Fruit fly (Drosophila melanogaster) whole organism, pupa: ENCODE measurements around the gene Ir87a.

Experiments
- CG10348 ChIP-seq: fragments of 200-800 bp; sonication (Bioruptor generic); IDR thresholded peaks from 2 replicates; pipeline ENCODE4 v1.3.6; 2022; ENCODE audit warnings: missing biosample characterization, missing genetic modification characterization
- CG12605 ChIP-seq: fragments of 200-800 bp; sonication (Bioruptor generic); IDR thresholded peaks from 2 replicates; pipeline ENCODE4 v1.3.6; 2022; ENCODE audit warnings: missing biosample characterization, missing genetic modification characterization
- CG13204 ChIP-seq: fragments of 200-800 bp; sonication (Bioruptor generic); optimal IDR thresholded peaks from 2 replicates; lab custom pipeline; 2018; ENCODE audit warnings: missing biosample characterization, mild to moderate bottlenecking, missing genetic modification characterization, moderate library complexity
- CG14655 ChIP-seq: fragments of 200-800 bp; sonication (Bioruptor generic); optimal IDR thresholded peaks from 3 replicates; lab custom pipeline; 2017; ENCODE audit warnings: mild to moderate bottlenecking, missing biosample characterization, missing genetic modification reagents, missing genetic modification characterization
- CG15710 ChIP-seq: fragments of 200-800 bp; sonication (Bioruptor generic); optimal IDR thresholded peaks from 2 replicates; lab custom pipeline; 2018; ENCODE audit warnings: missing biosample characterization, mild to moderate bottlenecking, missing genetic modification characterization, moderate library complexity
- CG17806 ChIP-seq: fragments of 200-800 bp; sonication (Bioruptor generic); optimal IDR thresholded peaks from 2 replicates; lab custom pipeline; 2018; ENCODE audit warnings: missing biosample characterization, mild to moderate bottlenecking, missing genetic modification characterization, moderate library complexity
- CG32121 ChIP-seq: fragments of 200-800 bp; sonication (Bioruptor generic); IDR thresholded peaks from 2 replicates; pipeline ENCODE4 v1.3.6; 2022; ENCODE audit warnings: missing biosample characterization, missing genetic modification characterization
- CG34367 ChIP-seq: fragments of 200-800 bp; sonication (Bioruptor generic); optimal IDR thresholded peaks from 2 replicates; lab custom pipeline; 2018; ENCODE audit warnings: missing biosample characterization, mild to moderate bottlenecking, missing genetic modification characterization
- CG4496 ChIP-seq: fragments of 200-800 bp; sonication (Bioruptor generic); IDR thresholded peaks from 3 replicates; pipeline ENCODE4 v1.3.6; 2022; ENCODE audit warnings: missing biosample characterization, missing genetic modification characterization
- CG8159 ChIP-seq: fragments of 200-800 bp; sonication (Bioruptor generic); optimal IDR thresholded peaks from 3 replicates; lab custom pipeline; 2018; ENCODE audit warnings: missing biosample characterization, mild to moderate bottlenecking, missing genetic modification characterization, moderate library complexity
- CG8301 ChIP-seq: fragments of 200-800 bp; sonication (Bioruptor generic); optimal IDR thresholded peaks from 2 replicates; lab custom pipeline; 2018; ENCODE audit warnings: missing biosample characterization, mild to moderate bottlenecking, missing genetic modification characterization
- CG9948 ChIP-seq: fragments of 200-800 bp; sonication (Bioruptor generic); optimal IDR thresholded peaks from 2 replicates; lab custom pipeline; 2018; ENCODE audit warnings: missing biosample characterization, mild to moderate bottlenecking, missing genetic modification characterization, moderate library complexity
- D1 ChIP-seq: fragments of 200-800 bp; sonication (Bioruptor generic); optimal IDR thresholded peaks from 2 replicates; lab custom pipeline; 2018; ENCODE audit warnings: missing biosample characterization, mild to moderate bottlenecking, missing genetic modification characterization, moderate library complexity
- EcR ChIP-seq: fragments of 200-800 bp; sonication (Bioruptor generic); optimal IDR thresholded peaks from 3 replicates; lab custom pipeline; 2019; ENCODE audit warnings: missing biosample characterization, missing genetic modification characterization, mild to moderate bottlenecking, moderate library complexity, missing genetic modification reagents
- Ets98B ChIP-seq: fragments of 200-800 bp; sonication (Bioruptor generic); IDR thresholded peaks from 2 replicates; pipeline ENCODE4 v1.3.6; 2022; ENCODE audit warnings: missing biosample characterization, missing genetic modification characterization
- Pif1A ChIP-seq: fragments of 200-800 bp; sonication (Bioruptor generic); optimal IDR thresholded peaks from 3 replicates; lab custom pipeline; 2016; ENCODE audit warnings: missing biosample characterization, missing genetic modification characterization
- Pif1B ChIP-seq: fragments of 200-800 bp; sonication (Bioruptor generic); optimal IDR thresholded peaks from 3 replicates; lab custom pipeline; 2016; ENCODE audit warnings: missing biosample characterization, missing genetic modification characterization
- Snoo ChIP-seq: fragments of 200-800 bp; sonication (Bioruptor generic); optimal IDR thresholded peaks from 3 replicates; lab custom pipeline; 2017; ENCODE audit warnings: missing biosample characterization, mild to moderate bottlenecking, missing genetic modification characterization, inconsistent platforms
- fd96Ca ChIP-seq: fragments of 200-800 bp; sonication (Bioruptor generic); IDR thresholded peaks from 3 replicates; pipeline ENCODE4 v1.3.6; 2022; ENCODE audit warnings: missing biosample characterization, missing genetic modification characterization
- gl ChIP-seq: fragments of 200-800 bp; sonication (Bioruptor generic); optimal IDR thresholded peaks from 2 replicates; lab custom pipeline; 2018; ENCODE audit warnings: missing biosample characterization, mild to moderate bottlenecking, missing genetic modification characterization
- rn ChIP-seq: fragments of 200-800 bp; sonication (Bioruptor generic); IDR thresholded peaks from 2 replicates; pipeline ENCODE4 v1.3.6; 2022; ENCODE audit warnings: missing biosample characterization, missing genetic modification characterization

Ir87a gene

dm6 chr3R:13400902-13401721 is 19.0 kb upstream of the Ir87a start:
- peak; percentile 95 for TF ChIP-seq CG8159 (tag; lab: Kevin White, UChicago)
- TF ChIP-seq CG14655 (GFP tag; lab: Kevin White, UChicago), result peak; percentile 95
- TF ChIP-seq D1 (tag; lab: Kevin White, UChicago), result peak; percentile 90
- peak; percentile 94 for TF ChIP-seq CG15710 (tag; lab: Kevin White, UChicago)
- TF ChIP-seq rn (GFP tag; lab: Robert Waterston, UW), result peak; percentile 71
- peak; percentile 91 for TF ChIP-seq CG34367 (tag; lab: Kevin White, UChicago)
- peak; percentile 64; the same call in 1 of the 2 replicates for TF ChIP-seq CG10348 (GFP tag; lab: Robert Waterston, UW)
- peak; percentile 77 for TF ChIP-seq gl (tag; lab: Kevin White, UChicago)
- peak; percentile 87 for TF ChIP-seq CG32121 (GFP tag; lab: Robert Waterston, UW)
- peak; percentile 64; the same call in 2 of the 3 replicates for TF ChIP-seq fd96Ca (GFP tag; lab: Robert Waterston, UW)
- peak; percentile 92 for TF ChIP-seq Pif1A (GFP tag; lab: Kevin White, UChicago)
- TF ChIP-seq CG9948 (tag; lab: Kevin White, UChicago), result peak; percentile 94
- peak; percentile 94 for TF ChIP-seq CG8301 (tag; lab: Kevin White, UChicago)
- peak; percentile 80 for TF ChIP-seq Ets98B (GFP tag; lab: Robert Waterston, UW)
- TF ChIP-seq CG4496 (GFP tag; lab: Robert Waterston, UW), result peak; percentile 90
- peak; percentile 71; the same call in 1 of the 2 replicates for TF ChIP-seq CG12605 (GFP tag; lab: Robert Waterston, UW)
- peak; percentile 90 for TF ChIP-seq Snoo (tag; lab: Kevin White, UChicago)
- TF ChIP-seq Pif1B (GFP tag; lab: Kevin White, UChicago), result peak; percentile 94
- peak; percentile 94 for TF ChIP-seq CG17806
- TF ChIP-seq EcR, result peak; percentile 79
- TF ChIP-seq CG13204 (GFP tag; lab: Kevin White, UChicago), result peak; percentile 90

DNA sequence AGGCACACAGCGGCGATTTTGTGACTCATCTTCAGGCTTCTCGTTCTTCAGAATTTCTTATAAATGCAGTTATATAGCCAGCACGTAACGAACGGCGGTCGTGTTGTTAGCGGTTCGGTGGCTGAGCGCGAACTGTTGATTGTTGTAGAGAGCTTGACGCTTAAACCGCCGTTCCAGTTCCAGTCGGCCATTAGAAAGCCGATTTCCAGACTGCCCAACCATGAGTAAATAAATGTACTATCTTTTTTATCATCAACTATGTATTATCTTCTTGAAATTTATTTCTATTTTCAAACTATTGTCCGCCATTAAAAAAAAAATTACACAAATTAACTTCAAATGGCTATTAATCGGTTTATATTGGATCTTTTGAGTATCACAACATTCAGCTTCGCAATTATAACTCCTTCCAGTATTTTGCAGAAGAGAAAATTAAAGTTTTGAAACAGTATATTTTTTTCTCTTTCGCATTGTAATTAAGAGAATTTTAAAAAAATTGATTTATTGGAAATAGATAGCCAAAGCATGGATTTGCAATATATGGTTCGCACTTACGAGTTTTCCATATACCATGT is 18.3 kb upstream of the Ir87a start, which contains the start of gene GILT1:
Gene GILT1 (minus strand): TSS at position 141 of the 575 bp plus-strand sequence.
- no peak for TF ChIP-seq CG8159 (tag; lab: Kevin White, UChicago)
- TF ChIP-seq CG12605 (GFP tag; lab: Robert Waterston, UW), result 0 out of 2 replicates have a peak, but pooled peaks have one; percentile 5
- TF ChIP-seq CG32121 (GFP tag; lab: Robert Waterston, UW), result no peak
- TF ChIP-seq EcR, result no peak
- TF ChIP-seq Pif1B (GFP tag; lab: Kevin White, UChicago), result no peak
- no peak for TF ChIP-seq CG34367 (tag; lab: Kevin White, UChicago)
- TF ChIP-seq CG10348 (GFP tag; lab: Robert Waterston, UW), result no peak

dm6 chr3R:13403032-13403459 is 17.0 kb upstream of the Ir87a start, which contains the start of gene Dpm3:
Dpm3 (minus strand) TSS chr3R:13403051.
- TF ChIP-seq CG8301 (tag; lab: Kevin White, UChicago), result no peak
- TF ChIP-seq fd96Ca (GFP tag; lab: Robert Waterston, UW), result no peak
- TF ChIP-seq CG10348 (GFP tag; lab: Robert Waterston, UW), result no peak
- no peak for TF ChIP-seq CG15710 (tag; lab: Kevin White, UChicago)
- TF ChIP-seq, all 21 proteins: peak for 0

DNA sequence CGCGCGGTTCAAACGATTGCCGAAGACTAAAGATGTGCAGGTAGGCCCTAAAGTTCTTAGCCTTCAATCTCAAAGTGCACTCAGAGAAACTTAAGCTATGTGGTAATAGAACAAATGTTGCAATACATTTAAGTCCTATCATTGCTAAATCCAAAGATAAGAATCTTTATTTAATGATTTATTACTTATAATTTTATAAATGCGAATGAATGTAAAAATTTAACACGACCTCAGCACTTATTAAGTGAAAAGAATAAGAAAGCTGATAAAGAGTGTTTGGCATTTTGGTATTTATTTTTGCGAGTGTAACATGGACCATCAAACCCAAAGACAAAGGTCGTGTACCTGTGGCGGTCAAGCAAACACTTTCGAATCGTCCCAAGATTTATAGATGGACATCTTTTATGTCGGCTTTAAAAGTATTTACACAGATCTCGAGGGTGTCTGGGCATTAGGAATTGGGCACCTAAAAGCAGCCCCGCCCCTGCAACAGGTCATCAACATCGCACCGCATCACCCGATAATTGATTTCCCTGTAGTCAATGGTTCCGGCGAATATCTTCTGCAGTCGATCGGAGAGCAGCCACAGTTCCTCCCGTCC is 15.1 kb upstream of the Ir87a start, which contains the start of gene yellow-e3:
Gene yellow-e3 (minus strand): TSS at position 30 of the 601 bp plus-strand sequence.
- TF ChIP-seq Pif1A (GFP tag; lab: Kevin White, UChicago), result no peak
- no peak for TF ChIP-seq Ets98B (GFP tag; lab: Robert Waterston, UW)
- no peak for TF ChIP-seq CG8301 (tag; lab: Kevin White, UChicago)
- no peak for TF ChIP-seq CG8159 (tag; lab: Kevin White, UChicago)
- TF ChIP-seq gl (tag; lab: Kevin White, UChicago), result no peak
- TF ChIP-seq CG12605 (GFP tag; lab: Robert Waterston, UW), result no peak
- TF ChIP-seq D1 (tag; lab: Kevin White, UChicago), result no peak
- no peak for TF ChIP-seq CG13204 (GFP tag; lab: Kevin White, UChicago)
- no peak for TF ChIP-seq EcR
- no peak for TF ChIP-seq CG10348 (GFP tag; lab: Robert Waterston, UW)
- TF ChIP-seq rn (GFP tag; lab: Robert Waterston, UW), result no peak
- TF ChIP-seq CG15710 (tag; lab: Kevin White, UChicago), result no peak
- TF ChIP-seq CG14655 (GFP tag; lab: Kevin White, UChicago), result no peak
- TF ChIP-seq Pif1B (GFP tag; lab: Kevin White, UChicago), result no peak
- TF ChIP-seq fd96Ca (GFP tag; lab: Robert Waterston, UW), result no peak
- no peak for TF ChIP-seq CG17806
- no peak for TF ChIP-seq CG9948 (tag; lab: Kevin White, UChicago)
- TF ChIP-seq CG32121 (GFP tag; lab: Robert Waterston, UW), result no peak
- TF ChIP-seq Snoo (tag; lab: Kevin White, UChicago), result no peak
- no peak for TF ChIP-seq CG34367 (tag; lab: Kevin White, UChicago)

DNA sequence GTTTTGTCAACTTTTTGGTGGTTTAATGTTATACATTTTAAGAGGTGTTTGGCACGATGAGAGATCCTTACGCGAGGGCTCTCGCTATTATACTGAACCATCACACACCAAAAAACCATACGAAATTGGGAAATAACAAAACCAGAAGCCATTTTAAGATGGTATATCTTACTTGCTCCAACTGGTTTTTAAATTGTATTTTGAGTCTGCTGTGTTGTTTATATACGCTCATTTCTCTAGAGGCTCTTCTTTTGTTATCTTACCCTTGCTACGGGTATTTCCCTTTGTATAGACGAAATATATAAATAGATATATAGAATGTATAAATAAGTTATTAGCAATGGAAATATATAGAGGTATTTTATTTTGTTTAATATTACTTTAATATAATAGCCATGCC is 13.2 kb upstream of the Ir87a start, which contains the start of gene yellow-e2:
Gene yellow-e2 (minus strand): TSS at position 101 of the 400 bp plus-strand sequence.
- TF ChIP-seq fd96Ca (GFP tag; lab: Robert Waterston, UW) (no peak), CG8159 (tag; lab: Kevin White, UChicago) (peak; percentile 35)
